Fruit fly (Drosophila melanogaster) whole organism, embryonic: ENCODE data around the gene CG31910.

Source experiments
- Abd-B ChIP-seq: fragments of 200-800 bp; sonication (Bioruptor generic); optimal IDR thresholded peaks from 2 replicates; lab custom pipeline; 2018; ENCODE audit warnings: missing biosample characterization, mild to moderate bottlenecking, missing genetic modification characterization, moderate library complexity
- Blimp-1 ChIP-seq: fragments of 200-800 bp; sonication (Bioruptor generic); optimal IDR thresholded peaks from 3 replicates; lab custom pipeline; 2018; ENCODE audit warnings: missing biosample characterization, missing genetic modification characterization, mild to moderate bottlenecking, moderate library complexity, missing genetic modification reagents
- Bteb2 ChIP-seq: fragments of 200-800 bp; sonication (Bioruptor generic); optimal IDR thresholded peaks from 2 replicates; lab custom pipeline; 2016; ENCODE audit warnings: missing biosample characterization, missing genetic modification characterization
- CG10462 ChIP-seq: fragments of 200-800 bp; sonication (Bioruptor generic); optimal IDR thresholded peaks from 2 replicates; lab custom pipeline; 2016; ENCODE audit warnings: missing biosample characterization, missing genetic modification characterization
- CG10543 ChIP-seq: fragments of 200-800 bp; sonication (Bioruptor generic); optimal IDR thresholded peaks from 3 replicates; lab custom pipeline; 2017; ENCODE audit warnings: missing biosample characterization, mild to moderate bottlenecking, missing genetic modification characterization, moderate library complexity
- CG12744 ChIP-seq: fragments of 200-800 bp; sonication (Bioruptor generic); optimal IDR thresholded peaks from 2 replicates; lab custom pipeline; 2016; ENCODE audit warnings: missing biosample characterization, missing genetic modification characterization
- CG12769 ChIP-seq: fragments of 200-800 bp; sonication (Bioruptor generic); optimal IDR thresholded peaks from 2 replicates; lab custom pipeline; 2019; ENCODE audit warnings: missing biosample characterization, mild to moderate bottlenecking, missing genetic modification characterization, moderate library complexity
- CG13296 ChIP-seq: fragments of 200-800 bp; sonication (Bioruptor generic); optimal IDR thresholded peaks from 3 replicates; lab custom pipeline; 2018; ENCODE audit warnings: missing biosample characterization, mild to moderate bottlenecking, missing genetic modification characterization
- CG13424 ChIP-seq: fragments of 200-800 bp; sonication (Bioruptor generic); optimal IDR thresholded peaks from 2 replicates; lab custom pipeline; 2019; ENCODE audit warnings: missing biosample characterization, mild to moderate bottlenecking, missing genetic modification characterization, moderate library complexity
- CG13775 ChIP-seq: fragments of 200-800 bp; sonication (Bioruptor generic); optimal IDR thresholded peaks from 3 replicates; lab custom pipeline; 2017; ENCODE audit warnings: missing biosample characterization, mild to moderate bottlenecking, missing genetic modification characterization
- CG14050 ChIP-seq: fragments of 200-800 bp; sonication (Bioruptor generic); IDR thresholded peaks from 3 replicates; pipeline ENCODE4 v1.3.6; 2022; ENCODE audit warnings: missing biosample characterization, missing genetic modification characterization
- CG14667 ChIP-seq: fragments of 200-800 bp; sonication (Bioruptor generic); IDR thresholded peaks from 2 replicates; pipeline ENCODE4 v1.3.6; 2022; ENCODE audit warnings: missing biosample characterization, missing genetic modification characterization
- CG15011 ChIP-seq: fragments of 200-800 bp; sonication (Bioruptor generic); optimal IDR thresholded peaks from 3 replicates; lab custom pipeline; 2018; ENCODE audit warnings: missing biosample characterization, mild to moderate bottlenecking, missing genetic modification characterization
- CG16815 ChIP-seq: fragments of 200-800 bp; sonication (Bioruptor generic); optimal IDR thresholded peaks from 3 replicates; lab custom pipeline; 2017; ENCODE audit warnings: missing biosample characterization, mild to moderate bottlenecking, missing genetic modification characterization
- CG16863 ChIP-seq: fragments of 200-800 bp; sonication (Bioruptor generic); optimal IDR thresholded peaks from 3 replicates; lab custom pipeline; 2016; ENCODE audit warnings: missing biosample characterization, missing genetic modification characterization
- CG2875 ChIP-seq: fragments of 200-800 bp; sonication (Bioruptor generic); optimal IDR thresholded peaks from 2 replicates; lab custom pipeline; 2017; ENCODE audit warnings: missing biosample characterization, mild to moderate bottlenecking, missing genetic modification characterization, missing genetic modification reagents
- CG30020 ChIP-seq: fragments of 200-800 bp; optimal IDR thresholded peaks from 2 replicates; lab custom pipeline; 2019; ENCODE audit warnings: missing biosample characterization, mild to moderate bottlenecking, missing genetic modification characterization, moderate library complexity
- CG33557 ChIP-seq: fragments of 200-800 bp; sonication (Bioruptor generic); optimal IDR thresholded peaks from 2 replicates; lab custom pipeline; 2019; ENCODE audit warnings: missing biosample characterization, mild to moderate bottlenecking, missing genetic modification characterization, moderate library complexity
- CG4730 ChIP-seq: fragments of 200-800 bp; sonication (Bioruptor generic); IDR thresholded peaks from 2 replicates; pipeline ENCODE4 v1.3.6; 2022; ENCODE audit warnings: missing biosample characterization, missing genetic modification characterization
- CG4854 ChIP-seq: fragments of 200-800 bp; sonication (Bioruptor generic); optimal IDR thresholded peaks from 2 replicates; lab custom pipeline; 2016; ENCODE audit warnings: missing biosample characterization, missing genetic modification characterization, inconsistent platforms
- CG5953 ChIP-seq: fragments of 200-800 bp; sonication (Bioruptor generic); IDR thresholded peaks from 2 replicates; pipeline ENCODE4 v1.3.6; 2022; ENCODE audit warnings: missing biosample characterization, missing genetic modification characterization
- CG9876 ChIP-seq: fragments of 200-800 bp; sonication (Bioruptor generic); optimal IDR thresholded peaks from 2 replicates; lab custom pipeline; 2016; ENCODE audit warnings: missing biosample characterization, missing genetic modification characterization
- Chrac-16 ChIP-seq: fragments of 200-800 bp; sonication (Bioruptor generic); optimal IDR thresholded peaks from 3 replicates; lab custom pipeline; 2016; ENCODE audit warnings: missing biosample characterization, missing genetic modification characterization
- Drgx ChIP-seq: fragments of 200-800 bp; sonication (Bioruptor generic); IDR thresholded peaks from 2 replicates; pipeline ENCODE4 v1.3.6; 2022; ENCODE audit warnings: missing biosample characterization, missing genetic modification characterization
- Fer1 ChIP-seq: fragments of 200-800 bp; sonication (Bioruptor generic); optimal IDR thresholded peaks from 2 replicates; lab custom pipeline; 2017; ENCODE audit warnings: missing biosample characterization, mild to moderate bottlenecking, missing genetic modification characterization
- HLH4C ChIP-seq: fragments of 200-800 bp; sonication (Bioruptor generic); IDR thresholded peaks from 3 replicates; pipeline ENCODE4 v1.3.6; 2022; ENCODE audit warnings: missing biosample characterization, missing genetic modification characterization; ENCODE audit not compliant: partially characterized antibody
- Meics ChIP-seq: fragments of 200-800 bp; sonication (Bioruptor generic); optimal IDR thresholded peaks from 2 replicates; lab custom pipeline; 2017; ENCODE audit warnings: missing biosample characterization, mild to moderate bottlenecking, missing genetic modification characterization
- Neu2 ChIP-seq: fragments of 200-800 bp; sonication (Bioruptor generic); optimal IDR thresholded peaks from 3 replicates; lab custom pipeline; 2016; ENCODE audit warnings: missing biosample characterization, missing genetic modification characterization, borderline replicate concordance
- Rx ChIP-seq: fragments of 200-800 bp; sonication (Bioruptor generic); IDR thresholded peaks from 2 replicates; pipeline ENCODE4 v1.3.6; 2022; ENCODE audit warnings: missing biosample characterization, missing genetic modification characterization
- Side ChIP-seq: fragments of 200-800 bp; sonication (Bioruptor generic); optimal IDR thresholded peaks from 2 replicates; lab custom pipeline; 2016; ENCODE audit warnings: missing biosample characterization, missing genetic modification characterization
- Sry-β ChIP-seq: fragments of 200-800 bp; sonication (Bioruptor generic); optimal IDR thresholded peaks from 2 replicates; lab custom pipeline; 2018; ENCODE audit warnings: missing biosample characterization, mild to moderate bottlenecking, missing genetic modification characterization, moderate library complexity
- ap ChIP-seq: fragments of 200-800 bp; sonication (Bioruptor generic); IDR thresholded peaks from 2 replicates; pipeline ENCODE4 v1.3.6; 2022; ENCODE audit warnings: missing biosample characterization, missing genetic modification characterization
- bowl ChIP-seq: fragments of 200-800 bp; sonication (Bioruptor generic); IDR thresholded peaks from 2 replicates; pipeline ENCODE4 v1.3.6; 2022; ENCODE audit warnings: missing biosample characterization, missing genetic modification characterization
- ewg ChIP-seq: fragments of 200-800 bp; sonication (Bioruptor generic); optimal IDR thresholded peaks from 3 replicates; lab custom pipeline; 2017; ENCODE audit warnings: mild to moderate bottlenecking, missing biosample characterization, missing genetic modification reagents, missing genetic modification characterization
- exex ChIP-seq: fragments of 200-800 bp; sonication (Bioruptor generic); optimal IDR thresholded peaks from 4 replicates; lab custom pipeline; 2018; ENCODE audit warnings: missing biosample characterization, mild to moderate bottlenecking, missing genetic modification characterization, moderate library complexity
- jigr1 ChIP-seq: fragments of 200-800 bp; sonication (Bioruptor generic); IDR thresholded peaks from 3 replicates; pipeline ENCODE4 v1.3.6; 2022; ENCODE audit warnings: missing biosample characterization, missing genetic modification characterization
- lbe ChIP-seq: fragments of 200-800 bp; sonication (Bioruptor generic); optimal IDR thresholded peaks from 2 replicates; lab custom pipeline; 2016; ENCODE audit warnings: missing biosample characterization, mild to moderate bottlenecking, missing genetic modification characterization
- pho ChIP-seq: fragments of 200-800 bp; sonication (Bioruptor generic); optimal IDR thresholded peaks from 2 replicates; lab custom pipeline; 2016; ENCODE audit warnings: missing biosample characterization, missing genetic modification characterization
- sd ChIP-seq: fragments of 200-800 bp; sonication (Bioruptor generic); optimal IDR thresholded peaks from 3 replicates; lab custom pipeline; 2018; ENCODE audit warnings: missing biosample characterization, mild to moderate bottlenecking, missing genetic modification characterization, moderate library complexity
- shn ChIP-seq: fragments of 200-800 bp; sonication (Bioruptor generic); optimal IDR thresholded peaks from 3 replicates; lab custom pipeline; 2016; ENCODE audit warnings: missing biosample characterization, missing genetic modification characterization
- tgo ChIP-seq: fragments of 200-800 bp; sonication (Bioruptor generic); IDR thresholded peaks from 3 replicates; pipeline ENCODE4 v1.3.6; 2022; ENCODE audit warnings: missing biosample characterization, missing genetic modification characterization
- tna ChIP-seq: fragments of 200-800 bp; sonication (Bioruptor generic); IDR thresholded peaks from 2 replicates; pipeline ENCODE4 v1.3.6; 2022; ENCODE audit warnings: missing biosample characterization, missing genetic modification characterization; ENCODE audit not compliant: partially characterized antibody
- zfh2 ChIP-seq: fragments of 200-800 bp; sonication (Bioruptor generic); optimal IDR thresholded peaks from 2 replicates; lab custom pipeline; 2016; ENCODE audit warnings: missing biosample characterization, missing genetic modification characterization

CG31910 gene

dm6 chr2L:6722822-6723749 is 22.3 kb downstream of the CG31910 start, which contains the start of gene homer (continued):
- TF ChIP-seq lbe (GFP tag; lab: Kevin White, UChicago) (peak; percentile 43), pho (no peak), ap (GFP tag; lab: Robert Waterston, UW) (no peak), Drgx (GFP tag; lab: Robert Waterston, UW) (no peak), CG33557 (GFP tag; lab: Kevin White, UChicago) (no peak), exex (tag; lab: Kevin White, UChicago) (peak; percentile 14), CG4730 (no peak), shn (GFP tag; lab: Kevin White, UChicago) (no peak), Chrac-16 (GFP tag; lab: Kevin White, UChicago) (no peak), Abd-B (GFP tag; lab: Kevin White, UChicago) (peak; percentile 84), CG14050 (no peak), CG13424 (tag; lab: Kevin White, UChicago) (no peak), CG13296 (GFP tag; lab: Kevin White, UChicago) (peak; percentile 33), CG16863 (GFP tag; lab: Kevin White, UChicago) (no peak), Fer1 (GFP tag; lab: Kevin White, UChicago) (peak; percentile 42), tgo (GFP tag; lab: Robert Waterston, UW) (no peak), Rx (no peak), CG15011 (no peak), Meics (no peak), CG12769 (tag; lab: Kevin White, UChicago) (peak; percentile 8), CG10462 (GFP tag; lab: Kevin White, UChicago) (no peak), CG10543 (GFP tag; lab: Kevin White, UChicago) (peak; percentile 50), HLH4C (GFP tag; lab: Robert Waterston, UW) (peak; percentile 97), CG9876 (no peak), CG14667 (GFP tag; lab: Robert Waterston, UW) (no peak), sd (tag; lab: Kevin White, UChicago) (no peak), tna (peak; percentile 96), CG13775 (no peak), jigr1 (GFP tag; lab: Robert Waterston, UW) (no peak), Sry-β (GFP tag; lab: Kevin White, UChicago) (no peak), bowl (no peak), Side (GFP tag; lab: Kevin White, UChicago) (no peak), Blimp-1 (GFP tag; lab: Kevin White, UChicago) (no peak), zfh2 (no peak), CG2875 (GFP tag; lab: Kevin White, UChicago) (no peak), CG12744 (GFP tag; lab: Kevin White, UChicago) (no peak), CG30020 (tag; lab: Kevin White, UChicago) (peak; percentile 18), CG16815 (GFP tag; lab: Kevin White, UChicago) (no peak), Neu2 (GFP tag; lab: Kevin White, UChicago) (no peak), CG4854 (GFP tag; lab: Kevin White, UChicago) (no peak), Bteb2 (GFP tag; lab: Kevin White, UChicago) (no peak), ewg (GFP tag; lab: Kevin White, UChicago) (no peak), CG5953 (GFP tag; lab: Robert Waterston, UW) (no peak)
